Fruit fly (Drosophila melanogaster): ENCODE data around the gene vret.

DNA sequence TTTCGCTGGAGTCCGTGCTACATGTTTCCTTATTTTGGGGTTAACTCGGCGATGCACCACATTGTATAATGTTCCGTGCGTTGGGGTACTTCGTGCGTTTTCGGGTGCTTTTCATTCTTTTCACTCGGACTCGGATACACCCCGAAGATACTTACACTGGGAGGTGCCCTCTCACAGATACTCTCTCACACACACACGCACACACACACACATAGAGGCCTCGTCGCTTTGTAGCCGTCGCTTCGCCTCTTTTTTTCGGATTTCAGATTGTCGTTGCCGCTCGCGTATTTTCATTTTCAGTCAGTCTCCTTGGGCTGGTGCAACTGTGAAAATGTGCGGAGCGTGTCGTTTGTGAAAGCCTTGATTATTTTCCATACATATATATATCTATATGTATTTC lies 36.0 kb upstream of the vret start:
- TF ChIP-seq cas (GFP tag; IDR thresholded peaks at IDR 0.05) = no peak
- no peak for TF ChIP-seq croc (GFP tag; conservative IDR thresholded peaks at IDR 0.05)
- TF ChIP-seq tio (GFP tag; optimal IDR thresholded peaks at IDR 0.05) = no peak
- peak; percentile 32 for TF ChIP-seq Xrp1 (GFP tag; IDR thresholded peaks at IDR 0.05)
- no peak for TF ChIP-seq pb (GFP tag; optimal IDR thresholded peaks at IDR 0.05)
- TF ChIP-seq CG18262 (tag; optimal IDR thresholded peaks at IDR 0.05) = peak; percentile 2
- no peak for TF ChIP-seq CG10565 (GFP tag; optimal IDR thresholded peaks at IDR 0.05)
- no peak for TF ChIP-seq gro (GFP tag; optimal IDR thresholded peaks at IDR 0.05)
- no peak for TF ChIP-seq peb (GFP tag; IDR thresholded peaks at IDR 0.05)
- no peak for TF ChIP-seq Nf-YA (GFP tag; IDR thresholded peaks at IDR 0.05)

All from whole organism, embryonic.